Fruit fly (Drosophila melanogaster) whole organism, embryonic: ENCODE data around the gene CG14647.

Experiments
- ATbp ChIP-seq: fragments of 200-800 bp; sonication (Bioruptor generic); optimal IDR thresholded peaks from 2 replicates; lab custom pipeline; 2017; ENCODE audit warnings: missing biosample characterization, mild to moderate bottlenecking, missing genetic modification characterization, missing genetic modification reagents
- Ada2b ChIP-seq: fragments of 200-800 bp; sonication (Bioruptor generic); IDR thresholded peaks from 2 replicates; pipeline ENCODE4 v1.3.6; 2022; ENCODE audit warnings: missing biosample characterization, missing genetic modification characterization
- CG10267 ChIP-seq: fragments of 200-800 bp; sonication (Bioruptor generic); optimal IDR thresholded peaks from 2 replicates; lab custom pipeline; 2018; ENCODE audit warnings: missing biosample characterization, mild to moderate bottlenecking, missing genetic modification characterization, moderate library complexity
- CG10462 ChIP-seq: fragments of 200-800 bp; sonication (Bioruptor generic); optimal IDR thresholded peaks from 2 replicates; lab custom pipeline; 2016; ENCODE audit warnings: missing biosample characterization, missing genetic modification characterization
- CG12219 ChIP-seq: fragments of 200-800 bp; sonication (Bioruptor generic); optimal IDR thresholded peaks from 3 replicates; lab custom pipeline; 2018; ENCODE audit warnings: missing biosample characterization, mild to moderate bottlenecking, missing genetic modification characterization
- CG12391 ChIP-seq: fragments of 200-800 bp; sonication (Bioruptor generic); optimal IDR thresholded peaks from 3 replicates; lab custom pipeline; 2018; ENCODE audit warnings: missing biosample characterization, mild to moderate bottlenecking, missing genetic modification characterization, moderate library complexity
- CG14014 ChIP-seq: fragments of 200-800 bp; sonication (Bioruptor generic); IDR thresholded peaks from 2 replicates; pipeline ENCODE4 v1.3.6; 2022; ENCODE audit warnings: missing biosample characterization, missing genetic modification characterization
- CG14710 ChIP-seq: fragments of 200-800 bp; sonication (Bioruptor generic); optimal IDR thresholded peaks from 3 replicates; lab custom pipeline; 2019; ENCODE audit warnings: missing biosample characterization, mild to moderate bottlenecking, missing genetic modification characterization, moderate library complexity
- CG15514 ChIP-seq: fragments of 200-800 bp; sonication (Bioruptor generic); optimal IDR thresholded peaks from 3 replicates; lab custom pipeline; 2017; ENCODE audit warnings: missing biosample characterization, missing genetic modification characterization, mild to moderate bottlenecking, moderate library complexity, missing genetic modification reagents
- CG15601 ChIP-seq: fragments of 200-800 bp; sonication (Bioruptor generic); optimal IDR thresholded peaks from 3 replicates; lab custom pipeline; 2019; ENCODE audit warnings: missing biosample characterization, mild to moderate bottlenecking, missing genetic modification characterization, moderate library complexity
- CG1647 ChIP-seq: fragments of 200-800 bp; sonication (Bioruptor generic); optimal IDR thresholded peaks from 3 replicates; lab custom pipeline; 2016; ENCODE audit warnings: missing biosample characterization, missing genetic modification characterization
- CG17186 ChIP-seq: fragments of 200-800 bp; sonication (Bioruptor generic); optimal IDR thresholded peaks from 3 replicates; lab custom pipeline; 2017; ENCODE audit warnings: missing biosample characterization, missing genetic modification reagents, missing genetic modification characterization
- CG18262 ChIP-seq: fragments of 200-800 bp; optimal IDR thresholded peaks from 3 replicates; lab custom pipeline; 2019; ENCODE audit warnings: missing biosample characterization, mild to moderate bottlenecking, missing genetic modification characterization, moderate library complexity
- CG18599 ChIP-seq: fragments of 200-800 bp; sonication (Bioruptor generic); optimal IDR thresholded peaks from 3 replicates; lab custom pipeline; 2017; ENCODE audit warnings: missing biosample characterization, missing genetic modification characterization, mild to moderate bottlenecking, moderate library complexity, missing genetic modification reagents
- CG18764 ChIP-seq: fragments of 200-800 bp; sonication (Bioruptor generic); optimal IDR thresholded peaks from 3 replicates; lab custom pipeline; 2016; ENCODE audit warnings: missing biosample characterization, missing genetic modification characterization
- CG2712 ChIP-seq: fragments of 200-800 bp; optimal IDR thresholded peaks from 3 replicates; lab custom pipeline; 2019; ENCODE audit warnings: missing biosample characterization, mild to moderate bottlenecking, missing genetic modification characterization, moderate library complexity
- CG3726 ChIP-seq: fragments of 200-800 bp; sonication (Bioruptor generic); IDR thresholded peaks from 3 replicates; pipeline ENCODE4, ENCODE4 v1.3.6; 2022; ENCODE audit warnings: missing biosample characterization, missing genetic modification characterization
- CG5953 ChIP-seq: fragments of 200-800 bp; sonication (Bioruptor generic); IDR thresholded peaks from 2 replicates; pipeline ENCODE4 v1.3.6; 2022; ENCODE audit warnings: missing biosample characterization, missing genetic modification characterization
- CG7372 ChIP-seq: fragments of 200-800 bp; sonication (Bioruptor generic); IDR thresholded peaks from 2 replicates; pipeline ENCODE4 v1.3.6; 2022; ENCODE audit warnings: missing biosample characterization, missing genetic modification characterization
- CG7839 ChIP-seq: fragments of 200-800 bp; sonication (Bioruptor generic); optimal IDR thresholded peaks from 3 replicates; lab custom pipeline; 2018; ENCODE audit warnings: missing biosample characterization, mild to moderate bottlenecking, missing genetic modification characterization, moderate library complexity
- D ChIP-seq, 2 experiments: fragments of 200-800 bp in 1 of 2; fragments of >200 bp in 1 of 2; sonication (Bioruptor generic) in 1 of 2; optimal IDR thresholded peaks; 2 replicates in 1 of 2; 3 replicates in 1 of 2; lab custom pipeline; 2017; ENCODE audit warnings: mild to moderate bottlenecking in 1 of 2, missing biosample characterization in 1 of 2, missing genetic modification characterization in 1 of 2, missing genetic modification reagents in 1 of 2
- D19A ChIP-seq: fragments of 200-800 bp; optimal IDR thresholded peaks from 3 replicates; lab custom pipeline; 2019; ENCODE audit warnings: missing biosample characterization, mild to moderate bottlenecking, missing genetic modification characterization, moderate library complexity
- Dip2 ChIP-seq: fragments of 200-800 bp; sonication (Bioruptor generic); IDR thresholded peaks from 2 replicates; pipeline ENCODE4 v1.3.6; 2022; ENCODE audit warnings: missing biosample characterization, missing genetic modification characterization
- HLH4C ChIP-seq: fragments of 200-800 bp; sonication (Bioruptor generic); IDR thresholded peaks from 3 replicates; pipeline ENCODE4 v1.3.6; 2022; ENCODE audit warnings: missing biosample characterization, missing genetic modification characterization; ENCODE audit not compliant: partially characterized antibody
- Hmx ChIP-seq: fragments of 200-800 bp; sonication (Bioruptor generic); optimal IDR thresholded peaks from 2 replicates; lab custom pipeline; 2016; ENCODE audit warnings: missing biosample characterization, missing genetic modification characterization
- Kr ChIP-seq: fragments of 200-800 bp; sonication (Bioruptor generic); optimal IDR thresholded peaks from 2 replicates; lab custom pipeline; 2017; ENCODE audit warnings: missing biosample characterization, mild to moderate bottlenecking, missing genetic modification characterization
- Mes4 ChIP-seq: fragments of 200-800 bp; sonication (Bioruptor generic); optimal IDR thresholded peaks from 2 replicates; lab custom pipeline; 2016; ENCODE audit warnings: missing biosample characterization, missing genetic modification characterization
- NFAT ChIP-seq: fragments of 200-800 bp; sonication (Bioruptor generic); IDR thresholded peaks from 2 replicates; pipeline ENCODE4 v1.3.6; 2022; ENCODE audit warnings: missing biosample characterization, missing genetic modification characterization
- Nf-YA ChIP-seq: fragments of 200-800 bp; sonication (Bioruptor generic); IDR thresholded peaks from 2 replicates; pipeline ENCODE4 v1.3.6; 2022; ENCODE audit warnings: missing biosample characterization, missing genetic modification characterization
- Ssrp ChIP-seq: fragments of 200-800 bp; sonication (Bioruptor generic); optimal IDR thresholded peaks from 2 replicates; lab custom pipeline; 2018; ENCODE audit warnings: missing biosample characterization, mild to moderate bottlenecking, missing genetic modification characterization, moderate library complexity
- Trl ChIP-seq, 3 experiments: fragments of >200 bp in 2 of 3; fragments of 200-800 bp in 1 of 3; sonication (Bioruptor generic) in 1 of 3; optimal IDR thresholded peaks; 2 replicates in 1 of 3; 3 replicates in 2 of 3; lab custom pipeline; 2016 to 2017; ENCODE audit warnings: missing biosample characterization in 1 of 3, missing genetic modification characterization in 1 of 3
- br ChIP-seq: fragments of >200 bp; optimal IDR thresholded peaks from 2 replicates; lab custom pipeline; 2017
- cas ChIP-seq: fragments of 200-800 bp; sonication (Bioruptor generic); IDR thresholded peaks from 2 replicates; pipeline ENCODE4 v1.3.6; 2022; ENCODE audit warnings: missing biosample characterization, missing genetic modification characterization
- chif ChIP-seq, 2 experiments: fragments of 200-800 bp; sonication (Bioruptor generic); optimal IDR thresholded peaks; 3 replicates each; lab custom pipeline; 2016; ENCODE audit warnings: missing biosample characterization in 2 of 2, missing genetic modification characterization in 2 of 2
- croc ChIP-seq: fragments of 200-800 bp; sonication (Bioruptor generic); conservative IDR thresholded peaks from 3 replicates; pipeline ENCODE4 v1.3.6; 2022; ENCODE audit warnings: missing biosample characterization, missing genetic modification characterization
- dm ChIP-seq: fragments of 200-800 bp; sonication (Bioruptor generic); optimal IDR thresholded peaks from 3 replicates; lab custom pipeline; 2016; ENCODE audit warnings: missing biosample characterization, missing genetic modification characterization
- dmrt99B ChIP-seq: fragments of 200-800 bp; sonication (Bioruptor generic); optimal IDR thresholded peaks from 2 replicates; lab custom pipeline; 2018; ENCODE audit warnings: missing biosample characterization, mild to moderate bottlenecking, missing genetic modification characterization, moderate library complexity
- gem ChIP-seq: fragments of 200-800 bp; sonication (Bioruptor generic); optimal IDR thresholded peaks from 2 replicates; lab custom pipeline; 2019; ENCODE audit warnings: missing biosample characterization, mild to moderate bottlenecking, missing genetic modification characterization, moderate library complexity
- gfzf ChIP-seq: fragments of 200-800 bp; sonication (Bioruptor generic); optimal IDR thresholded peaks from 2 replicates; lab custom pipeline; 2016; ENCODE audit warnings: missing biosample characterization, mild to moderate bottlenecking, missing genetic modification characterization, moderate library complexity
- grau ChIP-seq: fragments of 200-800 bp; optimal IDR thresholded peaks from 3 replicates; lab custom pipeline; 2019; ENCODE audit warnings: missing biosample characterization, mild to moderate bottlenecking, missing genetic modification characterization, moderate library complexity
- hbn ChIP-seq: fragments of 200-800 bp; sonication (Bioruptor generic); IDR thresholded peaks from 2 replicates; pipeline ENCODE4 v1.3.6; 2022; ENCODE audit warnings: missing biosample characterization, missing genetic modification characterization; ENCODE audit not compliant: partially characterized antibody
- insv ChIP-seq, 2 experiments: fragments of 200-800 bp; sonication (Bioruptor generic); optimal IDR thresholded peaks; 3 replicates each; lab custom pipeline; 2016 to 2018; ENCODE audit warnings: missing biosample characterization in 2 of 2, missing genetic modification characterization in 2 of 2
- kah ChIP-seq: fragments of 200-800 bp; sonication (Bioruptor generic); optimal IDR thresholded peaks from 2 replicates; lab custom pipeline; 2018; ENCODE audit warnings: missing biosample characterization, mild to moderate bottlenecking, missing genetic modification characterization
- klu ChIP-seq: fragments of 200-800 bp; sonication (Bioruptor generic); IDR thresholded peaks from 2 replicates; pipeline ENCODE4 v1.3.6; 2022; ENCODE audit warnings: missing biosample characterization, missing genetic modification characterization
- nerfin-1 ChIP-seq: fragments of 200-800 bp; sonication (Bioruptor generic); optimal IDR thresholded peaks from 3 replicates; lab custom pipeline; 2019; ENCODE audit warnings: missing biosample characterization, mild to moderate bottlenecking, missing genetic modification characterization, moderate library complexity
- org-1 ChIP-seq: fragments of 200-800 bp; sonication (Bioruptor generic); optimal IDR thresholded peaks from 2 replicates; lab custom pipeline; 2017; ENCODE audit warnings: missing biosample characterization, missing genetic modification characterization
- tin ChIP-seq: fragments of 200-800 bp; sonication (Bioruptor generic); optimal IDR thresholded peaks from 3 replicates; lab custom pipeline; 2016; ENCODE audit warnings: missing biosample characterization, missing genetic modification characterization
- tio ChIP-seq: fragments of 200-800 bp; sonication (Bioruptor generic); optimal IDR thresholded peaks from 2 replicates; lab custom pipeline; 2017; ENCODE audit warnings: missing biosample characterization, missing genetic modification characterization, inconsistent platforms
- tna ChIP-seq: fragments of 200-800 bp; sonication (Bioruptor generic); IDR thresholded peaks from 2 replicates; pipeline ENCODE4 v1.3.6; 2022; ENCODE audit warnings: missing biosample characterization, missing genetic modification characterization; ENCODE audit not compliant: partially characterized antibody
- trh ChIP-seq: fragments of 200-800 bp; sonication (Bioruptor generic); optimal IDR thresholded peaks from 2 replicates; lab custom pipeline; 2016; ENCODE audit warnings: missing biosample characterization, missing genetic modification characterization

CG14647 gene

dm6 chr3R:4387490-4387889, 12.8 kb upstream of the CG14647 start, which contains the start of gene tub (continued):
- no peak for TF ChIP-seq hbn (GFP tag; lab: Robert Waterston, UW)
- TF ChIP-seq CG15601 = no peak
- no peak for TF ChIP-seq CG18599 (GFP tag; lab: Kevin White, UChicago)
- peak; percentile 40; the same call in 1 of the 2 replicates for TF ChIP-seq CG14014 (GFP tag; lab: Robert Waterston, UW)
- peak in 1 of 2 experiments; percentile 8 for TF ChIP-seq insv (GFP tag; optimal IDR thresholded peaks at IDR 0.05; lab: Kevin White, UChicago)
- TF ChIP-seq gem (tag; lab: Kevin White, UChicago) = no peak
- no peak for TF ChIP-seq croc (GFP tag; lab: Robert Waterston, UW)
- peak; percentile 38 for TF ChIP-seq CG17186 (GFP tag; lab: Kevin White, UChicago)
- TF ChIP-seq NFAT = no peak
- no peak for TF ChIP-seq Hmx (GFP tag; lab: Kevin White, UChicago)
- no peak for TF ChIP-seq ATbp (GFP tag; lab: Kevin White, UChicago)
- no peak for TF ChIP-seq kah (GFP tag; lab: Kevin White, UChicago)
- TF ChIP-seq nerfin-1 = peak; percentile 27
- TF ChIP-seq Trl (optimal IDR thresholded peaks at IDR 0.05; lab: Kevin White, UChicago) = peak in 1 of 2 experiments; percentile 7
- TF ChIP-seq Trl (GFP tag; optimal IDR thresholded peaks at IDR 0.05; lab: Kevin White, UChicago) = peak; percentile 10
- no peak for TF ChIP-seq CG18764 (GFP tag; lab: Kevin White, UChicago)
- TF ChIP-seq D (optimal IDR thresholded peaks at IDR 0.05; lab: Kevin White, UChicago) = no peak
- TF ChIP-seq D (GFP tag; optimal IDR thresholded peaks at IDR 0.05; lab: Kevin White, UChicago) = no peak
- TF ChIP-seq CG12391 (tag; lab: Kevin White, UChicago) = peak; percentile 58
- no peak for TF ChIP-seq HLH4C (GFP tag; lab: Robert Waterston, UW)
- no peak for TF ChIP-seq cas (GFP tag; lab: Robert Waterston, UW)
- TF ChIP-seq dmrt99B (tag; lab: Kevin White, UChicago) = no peak
- TF ChIP-seq br = no peak
- peak; percentile 53 for TF ChIP-seq CG10267 (tag; lab: Kevin White, UChicago)
- TF ChIP-seq klu (GFP tag; lab: Robert Waterston, UW) = no peak
- TF ChIP-seq CG15514 (GFP tag; lab: Kevin White, UChicago) = peak; percentile 73
- no peak for TF ChIP-seq tio
- peak; percentile 33 for TF ChIP-seq dm (GFP tag; lab: Kevin White, UChicago)
- no peak for TF ChIP-seq tna
- peak; percentile 56 for TF ChIP-seq CG2712
- TF ChIP-seq CG14710 = peak; percentile 57
- no peak for TF ChIP-seq CG10462 (GFP tag; lab: Kevin White, UChicago)
- no peak for TF ChIP-seq CG7839 (tag; lab: Kevin White, UChicago)
- TF ChIP-seq CG12219 (GFP tag; lab: Kevin White, UChicago) = no peak
- no peak for TF ChIP-seq Ada2b (GFP tag; lab: Robert Waterston, UW)
- no peak for TF ChIP-seq CG1647 (GFP tag; lab: Kevin White, UChicago)
- peak; percentile 44 for TF ChIP-seq CG18262 (tag; lab: Kevin White, UChicago)
- peak; percentile 83 for TF ChIP-seq gfzf (GFP tag; lab: Kevin White, UChicago)
- no peak for TF ChIP-seq Kr (GFP tag; lab: Kevin White, UChicago)
- TF ChIP-seq tin = peak; percentile 41
- peak; percentile 21 for TF ChIP-seq Mes4
- TF ChIP-seq CG5953 = no peak; the same call in 1 of the 2 replicates
- TF ChIP-seq D19A (tag; lab: Kevin White, UChicago) = peak; percentile 40
- peak; percentile 20 to 51 for TF ChIP-seq chif (GFP tag; optimal IDR thresholded peaks at IDR 0.05; lab: Kevin White, UChicago)
- peak; percentile 50 for TF ChIP-seq grau
- no peak for TF ChIP-seq Ssrp (tag; lab: Kevin White, UChicago)
- no peak for TF ChIP-seq CG3726 (GFP tag; lab: Robert Waterston, UW)
- no peak for TF ChIP-seq org-1 (GFP tag; lab: Kevin White, UChicago)
- no peak for TF ChIP-seq Nf-YA (GFP tag; lab: Robert Waterston, UW)
- TF ChIP-seq CG7372 = peak; percentile 29; the same call in 1 of the 2 replicates
- peak; percentile 43; the same call in 1 of the 2 replicates for TF ChIP-seq Dip2 (GFP tag; lab: Robert Waterston, UW)
- no peak for TF ChIP-seq trh (GFP tag; lab: Kevin White, UChicago)
